Worm (Caenorhabditis elegans) whole organism, L2 larva: ENCODE data around the gene R11E3.19.

Source experiments
- C34F6.9 ChIP-seq: fragments of 150-350 bp; optimal IDR thresholded peaks from 2 replicates; lab custom pipeline; 2014; ENCODE audit warnings: missing biosample characterization, missing genetic modification characterization
- F13H6.1 ChIP-seq: sonication (generic microtip); optimal IDR thresholded peaks from 2 replicates; lab custom pipeline; 2016; ENCODE audit warnings: missing genetic modification characterization, missing compliant biosample characterization
- R02D3.7 ChIP-seq: fragments of 150-350 bp; optimal IDR thresholded peaks from 2 replicates; lab custom pipeline; 2014; ENCODE audit warnings: missing biosample characterization, missing genetic modification characterization
- Y55F3AM.14 ChIP-seq: fragments of 200-800 bp; sonication (Bioruptor generic); optimal IDR thresholded peaks from 2 replicates; lab custom pipeline; 2018; ENCODE audit warnings: mild to moderate bottlenecking, missing genetic modification characterization, missing compliant biosample characterization
- ZK546.5 ChIP-seq: sonication (generic microtip); optimal IDR thresholded peaks from 2 replicates; lab custom pipeline; 2017; ENCODE audit warnings: missing biosample characterization, missing genetic modification characterization
- alr-1 ChIP-seq: fragments of 150-350 bp; optimal IDR thresholded peaks from 2 replicates; lab custom pipeline; 2014; ENCODE audit warnings: missing biosample characterization, missing genetic modification characterization
- aly-2 ChIP-seq: fragments of 150-350 bp; optimal IDR thresholded peaks from 2 replicates; lab custom pipeline; 2014; ENCODE audit warnings: missing biosample characterization, missing genetic modification characterization
- ama-1 ChIP-seq: fragments of 150-350 bp; optimal IDR thresholded peaks from 2 replicates; lab custom pipeline; 2018; ENCODE audit warnings: inconsistent platforms
- blmp-1 ChIP-seq: sonication (generic microtip); optimal IDR thresholded peaks from 2 replicates; lab custom pipeline; 2017; ENCODE audit warnings: missing genetic modification characterization, mild to moderate bottlenecking, missing compliant biosample characterization, antibody characterized with exemption, moderate library complexity; ENCODE audit not compliant: insufficient read depth
- ceh-16 ChIP-seq: fragments of 150-350 bp; optimal IDR thresholded peaks from 2 replicates; lab custom pipeline; 2014; ENCODE audit warnings: missing biosample characterization, missing genetic modification characterization
- ceh-82 ChIP-seq: fragments of 150-350 bp; optimal IDR thresholded peaks from 2 replicates; lab custom pipeline; 2014; ENCODE audit warnings: missing biosample characterization, missing genetic modification characterization
- crh-2 ChIP-seq: sonication (generic microtip); optimal IDR thresholded peaks from 2 replicates; lab custom pipeline; 2017; ENCODE audit warnings: missing biosample characterization, missing genetic modification characterization
- dmd-4 ChIP-seq: sonication (generic microtip); optimal IDR thresholded peaks from 2 replicates; lab custom pipeline; 2017; ENCODE audit warnings: missing biosample characterization, missing genetic modification characterization
- egl-27 ChIP-seq: sonication (generic microtip); optimal IDR thresholded peaks from 3 replicates; lab custom pipeline; 2017; ENCODE audit warnings: missing biosample characterization, missing genetic modification reagents, missing genetic modification characterization
- elt-1 ChIP-seq: fragments of 150-350 bp; optimal IDR thresholded peaks from 2 replicates; lab custom pipeline; 2014; ENCODE audit warnings: missing biosample characterization, missing genetic modification characterization
- elt-3 ChIP-seq: sonication (generic microtip); optimal IDR thresholded peaks from 2 replicates; lab custom pipeline; 2017; ENCODE audit warnings: missing biosample characterization, missing genetic modification characterization
- fos-1 ChIP-seq: fragments of 150-350 bp; optimal IDR thresholded peaks from 2 replicates; lab custom pipeline; 2014; ENCODE audit warnings: missing biosample characterization, missing genetic modification characterization
- gmeb-1 ChIP-seq: fragments of 150-350 bp; optimal IDR thresholded peaks from 2 replicates; lab custom pipeline; 2014; ENCODE audit warnings: missing biosample characterization, missing genetic modification characterization
- lin-11 ChIP-seq: fragments of 150-350 bp; sonication (generic microtip); optimal IDR thresholded peaks from 2 replicates; lab custom pipeline; 2014; ENCODE audit warnings: missing biosample characterization, missing genetic modification characterization, inconsistent platforms, mixed read lengths
- lin-13 ChIP-seq: fragments of 150-350 bp; optimal IDR thresholded peaks from 2 replicates; lab custom pipeline; 2014; ENCODE audit warnings: missing biosample characterization, missing genetic modification reagents, missing genetic modification characterization
- lin-39 ChIP-seq: fragments of 150-350 bp; optimal IDR thresholded peaks from 2 replicates; lab custom pipeline; 2014; ENCODE audit warnings: missing biosample characterization, missing genetic modification reagents, missing genetic modification characterization
- lsy-2 ChIP-seq, 2 experiments: fragments of 150-350 bp in 1 of 2; sonication (generic microtip) in 1 of 2; optimal IDR thresholded peaks; 2 replicates each; lab custom pipeline; 2014 to 2017; ENCODE audit warnings: missing biosample characterization in 2 of 2, missing genetic modification characterization in 2 of 2
- mab-5 ChIP-seq: fragments of 150-350 bp; optimal IDR thresholded peaks from 2 replicates; lab custom pipeline; 2014; ENCODE audit warnings: missing biosample characterization, missing genetic modification characterization
- mbf-1 ChIP-seq: sonication (generic microtip); optimal IDR thresholded peaks from 2 replicates; lab custom pipeline; 2017; ENCODE audit warnings: missing biosample characterization, missing genetic modification characterization
- mdl-1 ChIP-seq, 2 experiments: fragments of 150-350 bp in 1 of 2; sonication (generic microtip) in 1 of 2; optimal IDR thresholded peaks; 2 replicates each; lab custom pipeline; 2017; ENCODE audit warnings: missing biosample characterization in 2 of 2, missing genetic modification characterization in 2 of 2
- nhr-10 ChIP-seq: sonication (generic microtip); optimal IDR thresholded peaks from 2 replicates; lab custom pipeline; 2017; ENCODE audit warnings: missing biosample characterization, missing genetic modification characterization
- nhr-11 ChIP-seq: fragments of 150-350 bp; optimal IDR thresholded peaks from 2 replicates; lab custom pipeline; 2014; ENCODE audit warnings: missing biosample characterization, missing genetic modification characterization
- nhr-12 ChIP-seq: fragments of 150-350 bp; optimal IDR thresholded peaks from 2 replicates; lab custom pipeline; 2014; ENCODE audit warnings: missing biosample characterization, missing genetic modification characterization
- nhr-129 ChIP-seq: fragments of 150-350 bp; optimal IDR thresholded peaks from 2 replicates; lab custom pipeline; 2014; ENCODE audit warnings: missing biosample characterization, missing genetic modification characterization
- nhr-21 ChIP-seq: fragments of 150-350 bp; optimal IDR thresholded peaks from 2 replicates; lab custom pipeline; 2014; ENCODE audit warnings: missing biosample characterization, missing genetic modification characterization
- nhr-23 ChIP-seq: fragments of 150-350 bp; optimal IDR thresholded peaks from 2 replicates; lab custom pipeline; 2014; ENCODE audit warnings: missing biosample characterization, missing genetic modification reagents, missing genetic modification characterization
- nhr-25 ChIP-seq: fragments of 150-350 bp; sonication (generic microtip); optimal IDR thresholded peaks from 3 replicates; lab custom pipeline; 2014; ENCODE audit warnings: missing biosample characterization, missing genetic modification characterization
- nhr-77 ChIP-seq: fragments of 150-350 bp; optimal IDR thresholded peaks from 2 replicates; lab custom pipeline; 2014; ENCODE audit warnings: missing biosample characterization, missing genetic modification characterization
- sem-4 ChIP-seq: fragments of 150-350 bp; optimal IDR thresholded peaks from 2 replicates; lab custom pipeline; 2014; ENCODE audit warnings: missing biosample characterization, missing genetic modification reagents, missing genetic modification characterization
- skn-1 ChIP-seq: sonication (generic microtip); optimal IDR thresholded peaks from 2 replicates; lab custom pipeline; 2017; ENCODE audit warnings: missing biosample characterization, missing genetic modification characterization
- sma-3 ChIP-seq: sonication (generic microtip); optimal IDR thresholded peaks from 2 replicates; lab custom pipeline; 2016; ENCODE audit warnings: missing genetic modification reagents, missing genetic modification characterization, missing compliant biosample characterization
- sma-9 ChIP-seq, 2 experiments: fragments of 150-350 bp in 1 of 2; sonication (generic microtip) in 1 of 2; optimal IDR thresholded peaks; 2 replicates each; lab custom pipeline; 2014 to 2016; ENCODE audit warnings: missing genetic modification characterization in 2 of 2, mild to moderate bottlenecking in 1 of 2, missing biosample characterization in 1 of 2, missing compliant biosample characterization in 1 of 2, missing genetic modification reagents in 1 of 2, moderate library complexity in 1 of 2
- snpc-4 ChIP-seq: fragments of 150-350 bp; optimal IDR thresholded peaks from 2 replicates; lab custom pipeline; 2014; ENCODE audit warnings: missing biosample characterization, missing genetic modification characterization
- unc-39 ChIP-seq: fragments of 150-350 bp; optimal IDR thresholded peaks from 2 replicates; lab custom pipeline; 2014; ENCODE audit warnings: missing biosample characterization, missing genetic modification characterization
- unc-55 ChIP-seq: fragments of 150-350 bp; sonication (generic microtip); optimal IDR thresholded peaks from 3 replicates; lab custom pipeline; 2014; ENCODE audit warnings: missing biosample characterization, missing genetic modification reagents, missing genetic modification characterization
- unc-62 ChIP-seq: fragments of 150-350 bp; optimal IDR thresholded peaks from 2 replicates; lab custom pipeline; 2014; ENCODE audit warnings: missing biosample characterization, missing genetic modification reagents, missing genetic modification characterization
- zag-1 ChIP-seq: fragments of 150-350 bp; optimal IDR thresholded peaks from 2 replicates; lab custom pipeline; 2014; ENCODE audit warnings: missing biosample characterization, missing genetic modification characterization
- ztf-1 ChIP-seq: fragments of 200-800 bp; sonication (Bioruptor generic); conservative IDR thresholded peaks from 2 replicates; pipeline ENCODE4 v1.3.6; 2022; ENCODE audit warnings: missing genetic modification characterization, missing compliant biosample characterization
- ztf-11 ChIP-seq: sonication (generic microtip); optimal IDR thresholded peaks from 2 replicates; lab custom pipeline; 2017; ENCODE audit warnings: missing biosample characterization, missing genetic modification characterization

R11E3.19 gene

ce11 chrIV:4810377-4810984 lies 34.6 kb upstream of the R11E3.19 start, which contains the start of gene eif-1.A:
TSS of gene eif-1.A (plus strand) at chrIV:4810934.
- TF ChIP-seq gmeb-1 (tag; lab: Kevin White, UChicago) (peak; percentile 53), crh-2 (peak; percentile 31), mbf-1 (tag; lab: Kevin White, UChicago) (no peak), sma-9 (GFP tag; optimal IDR thresholded peaks at IDR 0.05; lab: Kevin White, UChicago) (peak; percentile 11), sma-9 (tag; optimal IDR thresholded peaks at IDR 0.05; lab: Kevin White, UChicago) (no peak), mab-5 (tag; lab: Kevin White, UChicago) (no peak), elt-1 (tag; lab: Kevin White, UChicago) (no peak), nhr-129 (peak; percentile 41), ztf-11 (no peak), lin-11 (tag; lab: Kevin White, UChicago) (peak; percentile 51), unc-39 (no peak), snpc-4 (peak; percentile 33), nhr-21 (tag; lab: Kevin White, UChicago) (no peak), sem-4 (no peak), blmp-1 (tag; lab: Kevin White, UChicago) (peak; percentile 19), unc-62 (GFP tag; lab: Kevin White, UChicago) (no peak), lsy-2 (tag; optimal IDR thresholded peaks at IDR 0.05; lab: Kevin White, UChicago) (peak in 1 of 2 experiments; percentile 80), ama-1 (lab: Kevin White, UChicago) (no peak), F13H6.1 (tag; lab: Kevin White, UChicago) (peak; percentile 21), ztf-1 (GFP tag; lab: Robert Waterston, UW) (no peak), nhr-23 (tag; lab: Kevin White, UChicago) (no peak), ZK546.5 (tag; lab: Kevin White, UChicago) (no peak), fos-1 (peak; percentile 33), Y55F3AM.14 (GFP tag; lab: Kevin White, UChicago) (no peak), lin-39 (tag; lab: Kevin White, UChicago) (no peak), C34F6.9 (tag; lab: Kevin White, UChicago) (peak; percentile 76), unc-55 (GFP tag; lab: Kevin White, UChicago) (peak; percentile 79), R02D3.7 (tag; lab: Kevin White, UChicago) (no peak), zag-1 (no peak), ceh-16 (peak; percentile 16), nhr-77 (no peak), skn-1 (tag; lab: Kevin White, UChicago) (no peak), nhr-11 (tag; lab: Kevin White, UChicago) (no peak), aly-2 (no peak), nhr-10 (no peak), nhr-25 (peak; percentile 3), sma-3 (peak; percentile 44), alr-1 (tag; lab: Kevin White, UChicago) (no peak), lin-13 (GFP tag; lab: Kevin White, UChicago) (peak; percentile 58), ceh-82 (tag; lab: Kevin White, UChicago) (no peak), egl-27 (tag; lab: Kevin White, UChicago) (no peak), dmd-4 (tag; lab: Kevin White, UChicago) (no peak), elt-3 (tag; lab: Kevin White, UChicago) (no peak)

ce11 chrIV:4809813-4810212 lies 33.9 kb upstream of the R11E3.19 start, which contains the start of gene H06H21.37:
TSS of gene H06H21.37 (minus strand) at chrIV:4809974.
- TF ChIP-seq nhr-21 (tag; lab: Kevin White, UChicago) (no peak), ama-1 (lab: Kevin White, UChicago) (no peak)

ce11 chrIV:4809397-4809796 lies 33.5 kb upstream of the R11E3.19 start, which contains the start of gene ubxn-6:
TSS of gene ubxn-6 (minus strand) at chrIV:4809497.
- TF ChIP-seq dmd-4 (tag; lab: Kevin White, UChicago) (no peak), snpc-4 (no peak), ama-1 (lab: Kevin White, UChicago) (no peak), fos-1 (no peak), unc-39 (no peak), nhr-12 (tag; lab: Kevin White, UChicago) (no peak), mdl-1 (tag; optimal IDR thresholded peaks at IDR 0.05; lab: Kevin White, UChicago) (no peak), C34F6.9 (tag; lab: Kevin White, UChicago) (no peak), blmp-1 (tag; lab: Kevin White, UChicago) (no peak), nhr-25 (no peak), nhr-77 (no peak), lin-11 (tag; lab: Kevin White, UChicago) (no peak), R02D3.7 (tag; lab: Kevin White, UChicago) (no peak), nhr-11 (tag; lab: Kevin White, UChicago) (no peak), alr-1 (tag; lab: Kevin White, UChicago) (no peak), nhr-129 (no peak), F13H6.1 (tag; lab: Kevin White, UChicago) (no peak), ztf-11 (no peak), sem-4 (no peak), lin-39 (tag; lab: Kevin White, UChicago) (no peak)
